Worm (Caenorhabditis elegans): ENCODE measurements around the gene nas-16.

Gene nas-16

ce11 chrV:11392020-11392419 is at the start of gene nas-16:
nas-16 (plus strand) TSS chrV:11392320.
- TF ChIP-seq dao-5 (tag; optimal IDR thresholded peaks at IDR 0.05) (no peak), W03F9.2 (tag; optimal IDR thresholded peaks at IDR 0.05) (no peak), him-1 (tag; optimal IDR thresholded peaks at IDR 0.05) (no peak)

ce11 chrV:11344112-11344511 is 48.0 kb upstream of the nas-16 start:
- TF ChIP-seq dao-5 (tag; optimal IDR thresholded peaks at IDR 0.05) (no peak), W03F9.2 (tag; optimal IDR thresholded peaks at IDR 0.05) (no peak), him-1 (tag; optimal IDR thresholded peaks at IDR 0.05) (no peak)

- no peak for TF ChIP-seq him-1 (tag; optimal IDR thresholded peaks at IDR 0.05)
- no peak for TF ChIP-seq dao-5 (tag; optimal IDR thresholded peaks at IDR 0.05)
- no peak for TF ChIP-seq W03F9.2 (tag; optimal IDR thresholded peaks at IDR 0.05)
Measured at ce11 chrV:11344816-11345336, 47.2 kb upstream of the nas-16 start.

- TF ChIP-seq W03F9.2 (tag; optimal IDR thresholded peaks at IDR 0.05) = no peak
Measured at ce11 chrV:11346912-11347311, 45.2 kb upstream of the nas-16 start, which contains the start of gene grl-7. grl-7 (minus strand) TSS chrV:11347012.

ce11 chrV:11351263-11351662 is 40.9 kb upstream of the nas-16 start:
- no peak for TF ChIP-seq dao-5 (tag; optimal IDR thresholded peaks at IDR 0.05)

- TF ChIP-seq W03F9.2 (tag; optimal IDR thresholded peaks at IDR 0.05) (no peak), dao-5 (tag; optimal IDR thresholded peaks at IDR 0.05) (no peak), him-1 (tag; optimal IDR thresholded peaks at IDR 0.05) (no peak)
Measured at ce11 chrV:11352893-11353292, 39.2 kb upstream of the nas-16 start, which contains the start of gene npr-25. npr-25 (minus strand) TSS chrV:11352993.

- no peak for TF ChIP-seq W03F9.2 (tag; optimal IDR thresholded peaks at IDR 0.05)
- TF ChIP-seq dao-5 (tag; optimal IDR thresholded peaks at IDR 0.05) = no peak
Measured at ce11 chrV:11354264-11354663, 37.9 kb upstream of the nas-16 start.

- TF ChIP-seq W03F9.2 (tag; optimal IDR thresholded peaks at IDR 0.05) (no peak), him-1 (tag; optimal IDR thresholded peaks at IDR 0.05) (no peak), dao-5 (tag; optimal IDR thresholded peaks at IDR 0.05) (no peak)
Measured at ce11 chrV:11363575-11363974, 28.5 kb upstream of the nas-16 start.

ce11 chrV:11366129-11366528 is 26.0 kb upstream of the nas-16 start, which contains the start of gene dop-5:
dop-5 (minus strand) TSS chrV:11366229.
- TF ChIP-seq dao-5 (tag; optimal IDR thresholded peaks at IDR 0.05) (no peak), him-1 (tag; optimal IDR thresholded peaks at IDR 0.05) (no peak), W03F9.2 (tag; optimal IDR thresholded peaks at IDR 0.05) (no peak)

- TF ChIP-seq dao-5 (tag; optimal IDR thresholded peaks at IDR 0.05) (no peak), W03F9.2 (tag; optimal IDR thresholded peaks at IDR 0.05) (no peak), him-1 (tag; optimal IDR thresholded peaks at IDR 0.05) (no peak)
Measured at ce11 chrV:11372284-11372878, 19.7 kb upstream of the nas-16 start.

ce11 chrV:11373918-11374317 is 18.2 kb upstream of the nas-16 start:
- TF ChIP-seq dao-5 (tag; optimal IDR thresholded peaks at IDR 0.05) = no peak
- TF ChIP-seq W03F9.2 (tag; optimal IDR thresholded peaks at IDR 0.05) = no peak
- TF ChIP-seq him-1 (tag; optimal IDR thresholded peaks at IDR 0.05) = no peak

ce11 chrV:11375150-11375792 is 16.8 kb upstream of the nas-16 start, which contains the start of gene cnb-1:
cnb-1 (plus strand) TSS chrV:11375742.
- TF ChIP-seq dao-5 (tag; optimal IDR thresholded peaks at IDR 0.05) = no peak
- peak; percentile 79 for TF ChIP-seq him-1 (tag; optimal IDR thresholded peaks at IDR 0.05)

- TF ChIP-seq him-1 (tag; optimal IDR thresholded peaks at IDR 0.05) (no peak), W03F9.2 (tag; optimal IDR thresholded peaks at IDR 0.05) (no peak), dao-5 (tag; optimal IDR thresholded peaks at IDR 0.05) (no peak)
Measured at ce11 chrV:11379341-11379740, 12.8 kb upstream of the nas-16 start.

ce11 chrV:11380571-11380970 is 11.5 kb upstream of the nas-16 start:
- TF ChIP-seq dao-5 (tag; optimal IDR thresholded peaks at IDR 0.05) (no peak), him-1 (tag; optimal IDR thresholded peaks at IDR 0.05) (no peak), W03F9.2 (tag; optimal IDR thresholded peaks at IDR 0.05) (no peak)

- TF ChIP-seq W03F9.2 (tag; optimal IDR thresholded peaks at IDR 0.05) (no peak), dao-5 (tag; optimal IDR thresholded peaks at IDR 0.05) (no peak), him-1 (tag; optimal IDR thresholded peaks at IDR 0.05) (no peak)
Measured at ce11 chrV:11383032-11383431, 9.1 kb upstream of the nas-16 start, which contains the start of gene F55C10.5. F55C10.5 (plus strand) TSS chrV:11383105.
